Worm (Caenorhabditis elegans): ENCODE data around the gene grl-4.

grl-4 gene

DNA sequence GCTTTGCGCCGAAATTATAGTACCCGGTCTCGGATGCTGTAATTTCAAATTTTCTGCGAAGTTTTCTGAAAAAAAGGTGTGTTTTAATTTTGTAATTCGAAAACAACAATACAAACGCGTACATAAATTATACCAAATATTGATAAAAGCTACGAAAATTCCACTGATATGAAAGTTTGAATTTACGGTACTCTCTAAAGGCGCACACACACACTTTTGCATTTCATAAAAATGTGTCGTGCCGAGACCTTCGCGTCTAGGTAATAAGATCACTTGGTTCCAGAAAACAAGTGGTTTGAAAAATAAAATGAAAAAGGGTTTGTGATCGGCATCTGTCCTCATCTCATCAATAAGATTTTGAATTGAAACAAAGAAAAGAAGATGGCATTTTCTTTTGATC lies 282 bp upstream of the grl-4 start:
- TF ChIP-seq flt-1 (GFP tag; IDR thresholded peaks at IDR 0.05) (no peak), cog-1 (tag; optimal IDR thresholded peaks at IDR 0.05) (no peak), ztf-29 (GFP tag; IDR thresholded peaks at IDR 0.05) (no peak), klf-2 (GFP tag; conservative IDR thresholded peaks at IDR 0.05) (no peak), tab-1 (GFP tag; IDR thresholded peaks at IDR 0.05) (no peak), ztf-23 (GFP tag; IDR thresholded peaks at IDR 0.05) (no peak), T22C8.4 (GFP tag; IDR thresholded peaks at IDR 0.05) (no peak), ref-1 (GFP tag; conservative IDR thresholded peaks at IDR 0.05) (no peak), med-1 (GFP tag; optimal IDR thresholded peaks at IDR 0.05; ENCODE audit: insufficient read depth) (no peak)

ce11 chrIV:7309678-7310077 lies 882 bp downstream of the grl-4 start:
- TF ChIP-seq klf-2 (GFP tag; conservative IDR thresholded peaks at IDR 0.05) (no peak), cog-1 (tag; optimal IDR thresholded peaks at IDR 0.05) (no peak), T22C8.4 (GFP tag; IDR thresholded peaks at IDR 0.05) (no peak), ztf-23 (GFP tag; IDR thresholded peaks at IDR 0.05) (no peak), flt-1 (GFP tag; IDR thresholded peaks at IDR 0.05) (no peak), ref-1 (GFP tag; conservative IDR thresholded peaks at IDR 0.05) (no peak), tab-1 (GFP tag; IDR thresholded peaks at IDR 0.05) (no peak), med-1 (GFP tag; optimal IDR thresholded peaks at IDR 0.05; ENCODE audit: insufficient read depth) (no peak), ztf-29 (GFP tag; IDR thresholded peaks at IDR 0.05) (no peak)

DNA sequence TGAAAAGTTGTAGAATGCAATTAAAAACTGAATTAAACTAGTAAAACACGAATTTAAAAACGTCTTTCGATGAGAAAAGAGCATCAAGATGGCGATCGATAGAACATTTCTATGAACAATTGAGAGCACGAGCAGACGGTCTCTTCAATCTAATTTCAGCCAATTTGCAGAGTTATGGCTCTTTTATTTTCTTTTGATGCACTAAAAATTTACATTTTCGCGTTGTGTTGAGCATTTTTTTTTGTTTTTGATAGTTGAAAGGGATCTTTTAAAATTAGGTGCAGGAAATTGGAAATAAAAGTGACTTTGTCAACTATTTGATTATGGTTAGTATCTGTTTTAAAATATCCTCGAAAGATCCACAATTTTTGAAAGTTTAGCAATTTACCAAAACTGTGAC lies 1.6 kb downstream of the grl-4 start, which contains the start of gene F42C5.6:
Gene F42C5.6, minus strand, starts transcription at position 101 of the 400 bp plus-strand sequence.
- TF ChIP-seq klf-2 (GFP tag; conservative IDR thresholded peaks at IDR 0.05) = no peak
- no peak for TF ChIP-seq T22C8.4 (GFP tag; IDR thresholded peaks at IDR 0.05)
- TF ChIP-seq tab-1 (GFP tag; IDR thresholded peaks at IDR 0.05) = no peak
- TF ChIP-seq ztf-23 (GFP tag; IDR thresholded peaks at IDR 0.05) = no peak
- no peak for TF ChIP-seq flt-1 (GFP tag; IDR thresholded peaks at IDR 0.05)
- TF ChIP-seq cog-1 (tag; optimal IDR thresholded peaks at IDR 0.05) = no peak
- TF ChIP-seq med-1 (GFP tag; optimal IDR thresholded peaks at IDR 0.05; ENCODE audit: insufficient read depth) = no peak
- no peak for TF ChIP-seq ref-1 (GFP tag; conservative IDR thresholded peaks at IDR 0.05)
- TF ChIP-seq ztf-29 (GFP tag; IDR thresholded peaks at IDR 0.05) = no peak

- no peak for TF ChIP-seq T22C8.4 (GFP tag; IDR thresholded peaks at IDR 0.05)
- no peak for TF ChIP-seq cog-1 (tag; optimal IDR thresholded peaks at IDR 0.05)
- TF ChIP-seq ztf-23 (GFP tag; IDR thresholded peaks at IDR 0.05) = no peak
- no peak for TF ChIP-seq ztf-29 (GFP tag; IDR thresholded peaks at IDR 0.05)
- no peak for TF ChIP-seq klf-2 (GFP tag; conservative IDR thresholded peaks at IDR 0.05)
- no peak for TF ChIP-seq tab-1 (GFP tag; IDR thresholded peaks at IDR 0.05)
- no peak for TF ChIP-seq ref-1 (GFP tag; conservative IDR thresholded peaks at IDR 0.05)
- no peak for TF ChIP-seq med-1 (GFP tag; optimal IDR thresholded peaks at IDR 0.05; ENCODE audit: insufficient read depth)
- no peak for TF ChIP-seq flt-1 (GFP tag; IDR thresholded peaks at IDR 0.05)
Measured at ce11 chrIV:7305325-7305724, 5.2 kb downstream of the grl-4 start, which contains the start of gene npr-27. Gene npr-27, plus strand, starts transcription at chrIV:7305625.

ce11 chrIV:7301481-7301880 lies 9.1 kb downstream of the grl-4 start:
- TF ChIP-seq ztf-23 (GFP tag; IDR thresholded peaks at IDR 0.05) (no peak), T22C8.4 (GFP tag; IDR thresholded peaks at IDR 0.05) (no peak), flt-1 (GFP tag; IDR thresholded peaks at IDR 0.05) (no peak), med-1 (GFP tag; optimal IDR thresholded peaks at IDR 0.05; ENCODE audit: insufficient read depth) (no peak), ztf-29 (GFP tag; IDR thresholded peaks at IDR 0.05) (no peak), ref-1 (GFP tag; conservative IDR thresholded peaks at IDR 0.05) (no peak), klf-2 (GFP tag; conservative IDR thresholded peaks at IDR 0.05) (no peak), tab-1 (GFP tag; IDR thresholded peaks at IDR 0.05) (no peak)

ce11 chrIV:7294121-7294520 lies 16.4 kb downstream of the grl-4 start, which contains the start of gene F42C5.5:
Gene F42C5.5, minus strand, starts transcription at chrIV:7294221.
- TF ChIP-seq klf-2 (GFP tag; conservative IDR thresholded peaks at IDR 0.05) = no peak
- TF ChIP-seq tab-1 (GFP tag; IDR thresholded peaks at IDR 0.05) = no peak
- no peak for TF ChIP-seq ztf-29 (GFP tag; IDR thresholded peaks at IDR 0.05)
- TF ChIP-seq cog-1 (tag; optimal IDR thresholded peaks at IDR 0.05) = no peak
- TF ChIP-seq flt-1 (GFP tag; IDR thresholded peaks at IDR 0.05) = no peak
- no peak for TF ChIP-seq med-1 (GFP tag; optimal IDR thresholded peaks at IDR 0.05; ENCODE audit: insufficient read depth)
- TF ChIP-seq T22C8.4 (GFP tag; IDR thresholded peaks at IDR 0.05) = no peak
- TF ChIP-seq ref-1 (GFP tag; conservative IDR thresholded peaks at IDR 0.05) = no peak
- no peak for TF ChIP-seq ztf-23 (GFP tag; IDR thresholded peaks at IDR 0.05)

- no peak for TF ChIP-seq klf-2 (GFP tag; conservative IDR thresholded peaks at IDR 0.05)
- no peak for TF ChIP-seq T22C8.4 (GFP tag; IDR thresholded peaks at IDR 0.05)
- TF ChIP-seq tab-1 (GFP tag; IDR thresholded peaks at IDR 0.05) = no peak
- no peak for TF ChIP-seq flt-1 (GFP tag; IDR thresholded peaks at IDR 0.05)
- TF ChIP-seq cog-1 (tag; optimal IDR thresholded peaks at IDR 0.05) = no peak
Measured at ce11 chrIV:7291957-7292356, 18.6 kb downstream of the grl-4 start, which contains the start of gene F42C5.4. Gene F42C5.4, minus strand, starts transcription at chrIV:7292127.

DNA sequence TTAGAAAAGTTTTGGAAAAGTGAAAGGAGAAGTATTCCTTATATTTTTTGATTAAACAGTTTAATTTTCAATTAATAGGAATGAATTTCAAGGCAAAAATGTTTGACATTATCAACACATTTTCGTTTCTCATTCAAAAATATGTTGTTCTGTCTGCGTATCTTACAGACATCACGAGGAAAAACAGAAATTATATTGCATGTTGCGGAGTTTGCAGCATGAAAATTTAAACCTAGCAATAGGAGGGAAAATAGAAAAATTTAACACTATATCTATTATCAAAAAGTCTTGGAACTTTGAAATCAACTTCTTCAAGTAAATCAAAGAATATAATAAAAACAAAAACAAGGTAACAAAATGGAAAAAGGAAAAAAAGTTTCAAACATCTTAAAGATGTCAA lies 19.5 kb downstream of the grl-4 start:
- TF ChIP-seq ref-1 (GFP tag; conservative IDR thresholded peaks at IDR 0.05) (no peak), klf-2 (GFP tag; conservative IDR thresholded peaks at IDR 0.05) (no peak), med-1 (GFP tag; optimal IDR thresholded peaks at IDR 0.05; ENCODE audit: insufficient read depth) (no peak)

DNA sequence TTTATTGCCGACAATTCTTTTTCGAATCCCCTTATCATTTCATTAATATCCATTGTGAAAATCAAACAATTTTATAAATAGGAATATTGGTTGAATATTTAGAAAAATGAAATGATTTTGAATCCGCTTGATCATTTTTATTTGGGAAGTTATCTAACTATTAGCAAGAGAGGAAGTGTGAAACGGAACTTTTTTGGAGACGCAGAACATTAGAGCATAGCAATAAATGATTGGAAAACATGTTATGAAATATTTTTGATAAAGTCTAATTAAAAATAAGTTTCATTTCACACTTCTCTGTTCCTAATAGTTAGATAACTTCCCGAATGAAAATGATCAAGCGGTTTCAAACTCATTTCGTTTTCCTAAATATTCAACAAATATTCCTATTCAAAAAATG lies 23.1 kb downstream of the grl-4 start, which contains the start of gene F42C5.3:
Gene F42C5.3, minus strand, starts transcription at position 101 of the 400 bp plus-strand sequence.
- TF ChIP-seq klf-2 (GFP tag; conservative IDR thresholded peaks at IDR 0.05) = no peak
- no peak for TF ChIP-seq ztf-29 (GFP tag; IDR thresholded peaks at IDR 0.05)
- TF ChIP-seq cog-1 (tag; optimal IDR thresholded peaks at IDR 0.05) = no peak
- TF ChIP-seq med-1 (GFP tag; optimal IDR thresholded peaks at IDR 0.05; ENCODE audit: insufficient read depth) = no peak
- TF ChIP-seq ref-1 (GFP tag; conservative IDR thresholded peaks at IDR 0.05) = no peak
- TF ChIP-seq flt-1 (GFP tag; IDR thresholded peaks at IDR 0.05) = no peak
- no peak for TF ChIP-seq ztf-23 (GFP tag; IDR thresholded peaks at IDR 0.05)
- TF ChIP-seq tab-1 (GFP tag; IDR thresholded peaks at IDR 0.05) = no peak
- TF ChIP-seq T22C8.4 (GFP tag; IDR thresholded peaks at IDR 0.05) = no peak

DNA sequence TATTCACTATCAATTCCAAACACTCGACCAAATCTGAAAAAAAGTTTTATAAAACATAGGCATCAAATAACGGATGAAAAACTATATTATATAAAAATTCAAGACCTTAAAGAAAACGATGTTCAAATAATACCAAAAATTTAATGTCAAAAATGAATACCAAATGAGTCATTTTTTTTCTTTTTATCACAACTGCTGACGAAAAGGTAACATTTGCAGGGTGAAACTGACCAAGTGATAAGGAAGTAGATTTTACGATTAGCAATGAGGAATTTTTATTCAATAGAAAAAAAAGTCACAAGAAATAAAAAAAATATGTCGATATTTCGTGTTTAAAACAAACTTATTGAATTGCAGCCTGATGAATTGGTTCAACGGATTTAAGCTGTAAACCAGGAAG lies 24.7 kb downstream of the grl-4 start, which contains the start of gene C06E4.8:
Gene C06E4.8, minus strand, starts transcription at position 37 of the 400 bp plus-strand sequence.
- TF ChIP-seq flt-1 (GFP tag; IDR thresholded peaks at IDR 0.05) = no peak
- no peak for TF ChIP-seq tab-1 (GFP tag; IDR thresholded peaks at IDR 0.05)
- no peak for TF ChIP-seq cog-1 (tag; optimal IDR thresholded peaks at IDR 0.05)
- TF ChIP-seq med-1 (GFP tag; optimal IDR thresholded peaks at IDR 0.05; ENCODE audit: insufficient read depth) = no peak
- no peak for TF ChIP-seq ref-1 (GFP tag; conservative IDR thresholded peaks at IDR 0.05)
- no peak for TF ChIP-seq ztf-29 (GFP tag; IDR thresholded peaks at IDR 0.05)
- TF ChIP-seq ztf-23 (GFP tag; IDR thresholded peaks at IDR 0.05) = no peak
- no peak for TF ChIP-seq T22C8.4 (GFP tag; IDR thresholded peaks at IDR 0.05)
- no peak for TF ChIP-seq klf-2 (GFP tag; conservative IDR thresholded peaks at IDR 0.05)

Measured in whole organism, midembryonic.